Worm (Caenorhabditis elegans) whole organism, young adult: Measurements from ENCODE around the gene magu-1.

ENCODE experiments used
- B0019.2 ChIP-seq: fragments of 200-800 bp; sonication (Bioruptor generic); conservative IDR thresholded peaks from 2 replicates; pipeline ENCODE4 v1.3.6; 2022; ENCODE audit warnings: missing genetic modification reagents, missing genetic modification characterization, missing compliant biosample characterization
- B0261.1 ChIP-seq: sonication (generic microtip); optimal IDR thresholded peaks from 2 replicates; lab custom pipeline; 2016; ENCODE audit warnings: mild to moderate bottlenecking, missing genetic modification characterization, moderate library complexity, missing compliant biosample characterization
- B0336.3 ChIP-seq: fragments of 200-800 bp; sonication (Bioruptor generic); IDR thresholded peaks from 2 replicates; pipeline ENCODE4 v1.3.6; 2022; ENCODE audit warnings: missing genetic modification characterization, missing compliant biosample characterization
- C06A6.2 ChIP-seq: fragments of 200-800 bp; sonication (Bioruptor generic); conservative IDR thresholded peaks from 2 replicates; pipeline ENCODE4 v1.3.6; 2022; ENCODE audit warnings: missing genetic modification characterization, missing compliant biosample characterization
- C17E4.6 ChIP-seq: fragments of 200-800 bp; sonication (Bioruptor generic); IDR thresholded peaks from 2 replicates; pipeline ENCODE4 v1.3.6; 2022; ENCODE audit warnings: missing genetic modification reagents, missing genetic modification characterization, missing compliant biosample characterization
- F37B4.10 ChIP-seq: fragments of 200-800 bp; sonication (Bioruptor generic); IDR thresholded peaks from 2 replicates; pipeline ENCODE4 v1.3.6; 2022; ENCODE audit warnings: missing genetic modification characterization, missing compliant biosample characterization
- F49E8.2 ChIP-seq: sonication (generic microtip); optimal IDR thresholded peaks from 3 replicates; lab custom pipeline; 2017; ENCODE audit warnings: missing genetic modification characterization, mild to moderate bottlenecking, missing compliant biosample characterization, antibody characterized with exemption, moderate library complexity; ENCODE audit not compliant: insufficient read depth
- F55B11.4 ChIP-seq: sonication (generic microtip); optimal IDR thresholded peaks from 2 replicates; lab custom pipeline; 2016; ENCODE audit warnings: missing compliant biosample characterization, missing genetic modification characterization, borderline replicate concordance; ENCODE audit not compliant: insufficient read depth
- F57A8.1 ChIP-seq: fragments of 200-800 bp; sonication (Bioruptor generic); optimal IDR thresholded peaks from 2 replicates; lab custom pipeline; 2018; ENCODE audit warnings: mild to moderate bottlenecking, missing genetic modification characterization, moderate library complexity, missing compliant biosample characterization
- F57C9.4 ChIP-seq: sonication (generic microtip); optimal IDR thresholded peaks from 2 replicates; lab custom pipeline; 2017; ENCODE audit warnings: mild to moderate bottlenecking, missing genetic modification characterization, missing compliant biosample characterization
- K12H6.12 ChIP-seq: fragments of 200-800 bp; sonication (Bioruptor generic); optimal IDR thresholded peaks from 2 replicates; lab custom pipeline; 2018; ENCODE audit warnings: mild to moderate bottlenecking, missing genetic modification characterization, missing compliant biosample characterization
- T26A5.8 ChIP-seq: sonication (generic microtip); optimal IDR thresholded peaks from 2 replicates; lab custom pipeline; 2016; ENCODE audit warnings: missing genetic modification characterization, missing compliant biosample characterization
- Y53F4B.3 ChIP-seq: fragments of 200-800 bp; sonication (Bioruptor generic); IDR thresholded peaks from 2 replicates; pipeline ENCODE4 v1.3.6; 2022; ENCODE audit warnings: missing genetic modification reagents, missing genetic modification characterization, missing compliant biosample characterization
- akir-1 ChIP-seq: fragments of 200-800 bp; sonication (Bioruptor generic); optimal IDR thresholded peaks from 2 replicates; lab custom pipeline; 2018; ENCODE audit warnings: mild to moderate bottlenecking, missing genetic modification characterization, moderate library complexity, missing compliant biosample characterization
- aptf-3 ChIP-seq: fragments of 200-800 bp; sonication (Bioruptor generic); IDR thresholded peaks from 2 replicates; pipeline ENCODE4 v1.3.6; 2022; ENCODE audit warnings: missing genetic modification characterization, missing compliant biosample characterization
- athp-1 ChIP-seq: sonication (generic microtip); optimal IDR thresholded peaks from 2 replicates; lab custom pipeline; 2017; ENCODE audit warnings: mild to moderate bottlenecking, missing genetic modification characterization, missing compliant biosample characterization
- attf-3 ChIP-seq: fragments of 200-800 bp; sonication (Bioruptor generic); conservative IDR thresholded peaks from 2 replicates; pipeline ENCODE4 v1.3.6; 2022; ENCODE audit warnings: missing genetic modification reagents, missing genetic modification characterization, missing compliant biosample characterization
- bed-2 ChIP-seq: fragments of 200-800 bp; sonication (Bioruptor generic); IDR thresholded peaks from 2 replicates; pipeline ENCODE4 v1.3.6; 2022; ENCODE audit warnings: missing genetic modification reagents, missing genetic modification characterization, missing compliant biosample characterization
- ceh-40 ChIP-seq: fragments of 200-800 bp; sonication (Bioruptor generic); IDR thresholded peaks from 2 replicates; pipeline ENCODE4 v1.3.6; 2022; ENCODE audit warnings: missing genetic modification characterization, missing compliant biosample characterization
- ceh-58 ChIP-seq: fragments of 200-800 bp; sonication (Bioruptor generic); IDR thresholded peaks from 2 replicates; pipeline ENCODE4 v1.3.6; 2022; ENCODE audit warnings: missing genetic modification characterization, missing compliant biosample characterization
- ceh-91 ChIP-seq: fragments of 200-800 bp; sonication (Bioruptor generic); IDR thresholded peaks from 2 replicates; pipeline ENCODE4 v1.3.6; 2022; ENCODE audit warnings: missing genetic modification reagents, missing genetic modification characterization, missing compliant biosample characterization
- dox-1 ChIP-seq: fragments of 200-800 bp; sonication (Bioruptor generic); IDR thresholded peaks from 2 replicates; pipeline ENCODE4 v1.3.6; 2022; ENCODE audit warnings: missing genetic modification reagents, missing genetic modification characterization, missing compliant biosample characterization
- dpl-1 ChIP-seq: fragments of 150-350 bp; optimal IDR thresholded peaks from 2 replicates; lab custom pipeline; 2014; ENCODE audit warnings: missing biosample characterization, missing genetic modification reagents, missing genetic modification characterization
- efl-1 ChIP-seq: fragments of 150-350 bp; optimal IDR thresholded peaks from 2 replicates; lab custom pipeline; 2014; ENCODE audit warnings: missing biosample characterization, missing genetic modification reagents, missing genetic modification characterization
- egl-18 ChIP-seq: fragments of 200-800 bp; sonication (Bioruptor generic); IDR thresholded peaks from 2 replicates; pipeline ENCODE4 v1.3.6; 2022; ENCODE audit warnings: missing genetic modification reagents, missing genetic modification characterization, missing compliant biosample characterization
- hlh-12 ChIP-seq: sonication (generic microtip); optimal IDR thresholded peaks from 2 replicates; lab custom pipeline; 2016; ENCODE audit warnings: missing genetic modification characterization, missing compliant biosample characterization
- hmg-1.2 ChIP-seq: fragments of 200-800 bp; sonication (Bioruptor generic); IDR thresholded peaks from 2 replicates; pipeline ENCODE4 v1.3.6; 2022; ENCODE audit warnings: missing genetic modification reagents, missing genetic modification characterization, missing compliant biosample characterization
- hrde-1 ChIP-seq: sonication (generic microtip); optimal IDR thresholded peaks from 2 replicates; lab custom pipeline; 2016; ENCODE audit warnings: missing genetic modification characterization, mild to moderate bottlenecking, missing compliant biosample characterization, moderate library complexity, missing genotype, missing genetic modification reagents, borderline replicate concordance
- lsl-1 ChIP-seq: fragments of 200-800 bp; sonication (Bioruptor generic); optimal IDR thresholded peaks from 2 replicates; lab custom pipeline; 2018; ENCODE audit warnings: mild to moderate bottlenecking, missing genetic modification characterization, moderate library complexity, missing compliant biosample characterization
- madf-8 ChIP-seq: fragments of 200-800 bp; sonication (Bioruptor generic); conservative IDR thresholded peaks from 2 replicates; pipeline ENCODE4 v1.3.6; 2022; ENCODE audit warnings: missing genetic modification reagents, missing genetic modification characterization, missing compliant biosample characterization
- nfya-1 ChIP-seq: sonication (generic microtip); optimal IDR thresholded peaks from 2 replicates; lab custom pipeline; 2017; ENCODE audit warnings: antibody characterized with exemption, missing compliant biosample characterization, missing genetic modification characterization, borderline replicate concordance; ENCODE audit not compliant: insufficient read depth
- nfyb-1 ChIP-seq: fragments of 200-800 bp; sonication (Bioruptor generic); IDR thresholded peaks from 2 replicates; pipeline ENCODE4 v1.3.6; 2022; ENCODE audit warnings: missing genetic modification reagents, missing genetic modification characterization, missing compliant biosample characterization
- nhr-179 ChIP-seq: sonication (generic microtip); optimal IDR thresholded peaks from 2 replicates; lab custom pipeline; 2016; ENCODE audit warnings: mild to moderate bottlenecking, missing genetic modification characterization, missing compliant biosample characterization
- nhr-90 ChIP-seq: sonication (generic microtip); optimal IDR thresholded peaks from 2 replicates; lab custom pipeline; 2016; ENCODE audit warnings: missing genotype, mild to moderate bottlenecking, missing genetic modification characterization, missing compliant biosample characterization
- pbrm-1 ChIP-seq: fragments of 200-800 bp; sonication (Bioruptor generic); IDR thresholded peaks from 2 replicates; pipeline ENCODE4 v1.3.6; 2022; ENCODE audit warnings: missing genetic modification reagents, missing genetic modification characterization, missing compliant biosample characterization
- pha-4 ChIP-seq: fragments of 150-350 bp; sonication (generic microtip); optimal IDR thresholded peaks from 2 replicates; lab custom pipeline; 2014; ENCODE audit warnings: missing biosample characterization, missing genetic modification reagents, missing genetic modification characterization
- rcor-1 ChIP-seq: fragments of 200-800 bp; sonication (Bioruptor generic); IDR thresholded peaks from 2 replicates; pipeline ENCODE4 v1.3.6; 2022; ENCODE audit warnings: missing genetic modification reagents, missing genetic modification characterization, missing compliant biosample characterization
- rpc-1 ChIP-seq, 2 experiments: fragments of 150-350 bp in 1 of 2; sonication (generic microtip) in 1 of 2; optimal IDR thresholded peaks; 2 replicates each; lab custom pipeline; 2014 to 2018; ENCODE audit warnings: missing biosample characterization in 1 of 2, missing genetic modification characterization in 1 of 2, missing genetic modification reagents in 1 of 2, missing genotype in 1 of 2
- snpc-4 ChIP-seq, 5 experiments: fragments of 150-350 bp in 1 of 5; sonication (generic microtip) in 4 of 5; optimal IDR thresholded peaks; 2 replicates each; lab custom pipeline; 2014 to 2018; ENCODE audit warnings: missing genetic modification characterization in 5 of 5, missing biosample characterization in 3 of 5, antibody characterized with exemption in 2 of 5, mild to moderate bottlenecking in 2 of 5, missing compliant biosample characterization in 2 of 5, missing genotype in 2 of 5, moderate library complexity in 2 of 5, missing genetic modification reagents in 1 of 5
- sptf-2 ChIP-seq: fragments of 200-800 bp; sonication (Bioruptor generic); optimal IDR thresholded peaks from 2 replicates; lab custom pipeline; 2018; ENCODE audit warnings: mild to moderate bottlenecking, missing genetic modification characterization, missing compliant biosample characterization
- tbx-9 ChIP-seq: sonication (generic microtip); optimal IDR thresholded peaks from 2 replicates; lab custom pipeline; 2016; ENCODE audit warnings: borderline replicate concordance, missing genetic modification characterization, inconsistent platforms, missing compliant biosample characterization
- xnd-1 ChIP-seq: sonication (generic microtip); optimal IDR thresholded peaks from 2 replicates; lab custom pipeline; 2016; ENCODE audit warnings: missing genotype, missing genetic modification reagents, missing genetic modification characterization, missing compliant biosample characterization
- ztf-26 ChIP-seq: sonication (generic microtip); optimal IDR thresholded peaks from 2 replicates; lab custom pipeline; 2017; ENCODE audit warnings: missing genetic modification characterization, missing compliant biosample characterization
- ztf-28 ChIP-seq: fragments of 200-800 bp; sonication (Bioruptor generic); IDR thresholded peaks from 2 replicates; pipeline ENCODE4 v1.3.6; 2022; ENCODE audit warnings: missing genetic modification reagents, missing genetic modification characterization, missing compliant biosample characterization
- ztf-3 ChIP-seq: fragments of 200-800 bp; sonication (Bioruptor generic); optimal IDR thresholded peaks from 2 replicates; lab custom pipeline; 2018; ENCODE audit warnings: mild to moderate bottlenecking, missing genetic modification characterization, missing compliant biosample characterization
- ztf-6 ChIP-seq: fragments of 200-800 bp; sonication (Bioruptor generic); IDR thresholded peaks from 2 replicates; pipeline ENCODE4 v1.3.6; 2022; ENCODE audit warnings: missing genetic modification reagents, missing genetic modification characterization, missing compliant biosample characterization

magu-1 gene

DNA sequence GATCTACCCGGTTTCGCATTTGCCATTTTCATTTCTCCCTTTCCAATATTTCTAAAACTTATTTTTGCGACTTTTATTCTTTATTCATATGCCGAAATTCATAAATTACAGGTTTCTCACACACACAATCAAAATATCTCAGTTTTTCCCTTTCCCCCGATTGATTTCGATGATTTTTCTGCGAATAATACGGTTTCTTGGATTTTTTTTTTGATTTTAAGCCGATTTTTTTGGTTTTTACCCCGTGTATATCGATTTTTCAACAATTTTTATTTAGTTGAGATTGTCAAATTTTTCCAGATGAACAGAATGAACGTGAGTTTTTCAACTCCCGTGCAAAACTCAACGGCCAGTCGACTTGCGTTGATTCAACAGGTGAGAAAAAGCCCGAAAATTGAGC, 3.7 kb upstream of the magu-1 start, which contains the start of gene mat-3:
Gene mat-3 (plus strand): TSS at position 301 of the 400 bp plus-strand sequence.
- TF ChIP-seq F57C9.4, result no peak
- TF ChIP-seq xnd-1, result no peak
- TF ChIP-seq pha-4 (tag; lab: Kevin White, UChicago), result no peak
- no peak for TF ChIP-seq ztf-28 (GFP tag; lab: Robert Waterston, UW)
- TF ChIP-seq ceh-40 (GFP tag; lab: Robert Waterston, UW), result no peak
- TF ChIP-seq nfya-1, result no peak
- TF ChIP-seq ztf-3 (GFP tag; lab: Kevin White, UChicago), result no peak
- TF ChIP-seq B0261.1 (tag; lab: Kevin White, UChicago), result no peak
- no peak for TF ChIP-seq C17E4.6 (GFP tag; lab: Robert Waterston, UW)
- no peak for TF ChIP-seq ztf-6
- TF ChIP-seq nhr-179, result no peak
- no peak for TF ChIP-seq efl-1
- TF ChIP-seq athp-1 (tag; lab: Kevin White, UChicago), result no peak
- no peak for TF ChIP-seq B0336.3 (GFP tag; lab: Robert Waterston, UW)
- no peak for TF ChIP-seq dox-1 (GFP tag; lab: Robert Waterston, UW)
- no peak for TF ChIP-seq rpc-1 (optimal IDR thresholded peaks at IDR 0.05; lab: Kevin White, UChicago)
- TF ChIP-seq rpc-1 (tag; optimal IDR thresholded peaks at IDR 0.05; lab: Kevin White, UChicago), result no peak
- no peak for TF ChIP-seq K12H6.12 (tag; lab: Kevin White, UChicago)
- TF ChIP-seq B0019.2, result no peak
- TF ChIP-seq lsl-1, result no peak
- TF ChIP-seq dpl-1 (GFP tag; lab: Kevin White, UChicago), result no peak

DNA sequence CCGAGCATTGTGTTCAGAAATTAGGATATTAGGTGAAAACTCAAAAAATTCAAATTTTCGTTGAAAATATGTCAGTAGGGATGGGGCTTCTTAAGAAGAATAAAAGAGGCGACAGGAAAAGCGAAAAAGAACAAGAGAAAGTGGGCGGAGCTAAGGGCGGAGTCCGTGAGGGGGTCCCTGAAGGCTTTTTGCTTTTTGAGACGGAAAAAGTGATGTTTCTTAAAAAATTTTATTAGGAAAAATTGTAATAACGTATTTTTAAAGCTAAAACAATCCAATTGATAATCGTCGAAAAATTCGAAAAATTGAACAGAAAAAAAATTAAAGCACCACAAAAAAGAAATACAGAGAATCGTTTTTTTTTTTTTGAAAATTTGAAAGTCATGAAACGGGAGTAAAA, 7.8 kb downstream of the magu-1 start, which contains the start of gene Y55B1BR.6:
Gene Y55B1BR.6 (minus strand): TSS at position 101 of the 400 bp plus-strand sequence.
- no peak for TF ChIP-seq T26A5.8 (tag; lab: Kevin White, UChicago)
- no peak for TF ChIP-seq hrde-1 (tag; lab: Kevin White, UChicago)
- no peak for TF ChIP-seq akir-1 (GFP tag; lab: Kevin White, UChicago)
- no peak for TF ChIP-seq F49E8.2 (tag; lab: Kevin White, UChicago)
- no peak for TF ChIP-seq F55B11.4 (tag; lab: Kevin White, UChicago)
- TF ChIP-seq F57C9.4, result no peak
- no peak for TF ChIP-seq madf-8 (GFP tag; lab: Robert Waterston, UW)
- no peak for TF ChIP-seq bed-2
- no peak for TF ChIP-seq C17E4.6 (GFP tag; lab: Robert Waterston, UW)
- no peak for TF ChIP-seq egl-18 (GFP tag; lab: Robert Waterston, UW)
- no peak for TF ChIP-seq ceh-91
- no peak for TF ChIP-seq pbrm-1 (GFP tag; lab: Robert Waterston, UW)
- TF ChIP-seq snpc-4 (GFP tag; optimal IDR thresholded peaks at IDR 0.05; lab: Kevin White, UChicago), result no peak
- TF ChIP-seq snpc-4 (tag; optimal IDR thresholded peaks at IDR 0.05; lab: Kevin White, UChicago), result no peak
- no peak for TF ChIP-seq F57A8.1 (GFP tag; lab: Kevin White, UChicago)
- TF ChIP-seq rcor-1 (GFP tag; lab: Robert Waterston, UW), result no peak
- TF ChIP-seq, all 124 proteins: peak for 0

DNA sequence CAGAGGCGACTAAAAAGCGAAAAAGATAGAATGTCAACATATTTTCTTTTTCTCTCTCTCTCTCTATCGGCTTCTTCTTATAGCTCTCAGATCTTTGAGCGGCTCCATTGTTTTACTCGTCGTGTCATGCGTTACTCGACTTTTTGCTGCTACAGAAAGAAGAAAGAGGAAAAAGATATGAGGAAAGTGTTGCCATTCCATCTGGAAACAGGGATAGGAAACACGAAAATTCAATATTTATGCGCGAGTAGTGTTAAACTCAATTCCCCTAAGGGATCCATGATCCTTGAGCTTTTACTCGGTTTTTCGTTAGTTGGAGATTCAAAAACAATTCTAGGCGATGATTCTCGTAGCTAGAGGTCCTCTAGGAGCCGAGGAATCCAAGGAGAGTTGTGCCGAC, 15.7 kb downstream of the magu-1 start:
- no peak for TF ChIP-seq F55B11.4 (tag; lab: Kevin White, UChicago)
- no peak for TF ChIP-seq ztf-28 (GFP tag; lab: Robert Waterston, UW)
- TF ChIP-seq sptf-2, result no peak
- no peak for TF ChIP-seq nhr-90 (tag; lab: Kevin White, UChicago)
- TF ChIP-seq attf-3 (GFP tag; lab: Robert Waterston, UW), result no peak
- no peak for TF ChIP-seq hmg-1.2
- TF ChIP-seq F37B4.10 (GFP tag; lab: Robert Waterston, UW), result no peak
- TF ChIP-seq ceh-58, result no peak
- TF ChIP-seq athp-1 (tag; lab: Kevin White, UChicago), result no peak
- TF ChIP-seq C06A6.2 (GFP tag; lab: Robert Waterston, UW), result no peak
- TF ChIP-seq nfyb-1 (GFP tag; lab: Robert Waterston, UW), result no peak
- no peak for TF ChIP-seq tbx-9 (tag; lab: Kevin White, UChicago)
- TF ChIP-seq F49E8.2 (tag; lab: Kevin White, UChicago), result no peak
- no peak for TF ChIP-seq ztf-26 (tag; lab: Kevin White, UChicago)
- no peak for TF ChIP-seq C17E4.6 (GFP tag; lab: Robert Waterston, UW)
- TF ChIP-seq hlh-12, result no peak
- TF ChIP-seq Y53F4B.3, result no peak
- TF ChIP-seq pbrm-1 (GFP tag; lab: Robert Waterston, UW), result no peak
- no peak for TF ChIP-seq aptf-3 (GFP tag; lab: Robert Waterston, UW)
